Worm (Caenorhabditis elegans) whole organism, mixed stage, embryonic: ENCODE results near the gene T03G11.10.

Source experiments
- M03D4.4 ChIP-seq: sonication (generic microtip); optimal IDR thresholded peaks from 2 replicates; lab custom pipeline; 2017; ENCODE audit warnings: mild to moderate bottlenecking, missing genetic modification characterization, missing compliant biosample characterization
- blmp-1 ChIP-seq: fragments of 150-350 bp; optimal IDR thresholded peaks from 2 replicates; lab custom pipeline; 2014; ENCODE audit warnings: missing biosample characterization, missing genetic modification characterization
- ceh-39 ChIP-seq: fragments of 150-350 bp; optimal IDR thresholded peaks from 2 replicates; lab custom pipeline; 2014; ENCODE audit warnings: missing biosample characterization, missing genetic modification characterization
- ceh-43 ChIP-seq: fragments of 200-800 bp; sonication (Bioruptor generic); optimal IDR thresholded peaks from 2 replicates; lab custom pipeline; 2018; ENCODE audit warnings: mild to moderate bottlenecking, missing genetic modification characterization, moderate library complexity, missing compliant biosample characterization
- ces-1 ChIP-seq: fragments of 150-350 bp; optimal IDR thresholded peaks from 2 replicates; lab custom pipeline; 2014; ENCODE audit warnings: missing biosample characterization, missing genetic modification reagents, missing genetic modification characterization
- cnd-1 ChIP-seq: fragments of 200-800 bp; sonication (Bioruptor generic); optimal IDR thresholded peaks from 2 replicates; lab custom pipeline; 2018; ENCODE audit warnings: mild to moderate bottlenecking, missing genetic modification characterization, missing compliant biosample characterization
- elt-1 ChIP-seq: sonication (generic microtip); optimal IDR thresholded peaks from 2 replicates; lab custom pipeline; 2017; ENCODE audit warnings: missing genetic modification characterization, mild to moderate bottlenecking, missing compliant biosample characterization, antibody characterized with exemption, moderate library complexity, borderline replicate concordance; ENCODE audit not compliant: insufficient read depth
- elt-3 ChIP-seq: fragments of 150-350 bp; optimal IDR thresholded peaks from 2 replicates; lab custom pipeline; 2014; ENCODE audit warnings: missing biosample characterization, missing genetic modification characterization
- ham-2 ChIP-seq: fragments of 200-800 bp; sonication (Bioruptor generic); optimal IDR thresholded peaks from 2 replicates; lab custom pipeline; 2018; ENCODE audit warnings: mild to moderate bottlenecking, missing genetic modification characterization, missing compliant biosample characterization
- hlh-1 ChIP-seq: fragments of 150-350 bp; optimal IDR thresholded peaks from 2 replicates; lab custom pipeline; 2014; ENCODE audit warnings: missing biosample characterization, missing genetic modification reagents, missing genetic modification characterization
- lin-13 ChIP-seq: fragments of 150-350 bp; optimal IDR thresholded peaks from 2 replicates; lab custom pipeline; 2014; ENCODE audit warnings: missing biosample characterization, missing genetic modification characterization
- lin-32 ChIP-seq: fragments of 200-800 bp; sonication (Bioruptor generic); optimal IDR thresholded peaks from 2 replicates; lab custom pipeline; 2018; ENCODE audit warnings: mild to moderate bottlenecking, missing genetic modification characterization, missing compliant biosample characterization
- lsy-2 ChIP-seq: fragments of 150-350 bp; optimal IDR thresholded peaks from 2 replicates; lab custom pipeline; 2014; ENCODE audit warnings: missing biosample characterization, missing genetic modification characterization
- mep-1 ChIP-seq: fragments of 150-350 bp; optimal IDR thresholded peaks from 2 replicates; lab custom pipeline; 2017; ENCODE audit warnings: missing biosample characterization, missing genetic modification reagents, missing genetic modification characterization, inconsistent platforms
- mls-2 ChIP-seq: sonication (generic microtip); optimal IDR thresholded peaks from 2 replicates; lab custom pipeline; 2016; ENCODE audit warnings: mild to moderate bottlenecking, missing genetic modification characterization, moderate library complexity, missing compliant biosample characterization
- nhr-12 ChIP-seq: fragments of 150-350 bp; optimal IDR thresholded peaks from 2 replicates; lab custom pipeline; 2014; ENCODE audit warnings: missing biosample characterization, missing genetic modification characterization
- nhr-2 ChIP-seq: fragments of 150-350 bp; optimal IDR thresholded peaks from 2 replicates; lab custom pipeline; 2014; ENCODE audit warnings: missing biosample characterization, missing genetic modification characterization
- nhr-237 ChIP-seq: fragments of 150-350 bp; optimal IDR thresholded peaks from 2 replicates; lab custom pipeline; 2014; ENCODE audit warnings: missing biosample characterization, missing genetic modification characterization
- nhr-28 ChIP-seq: fragments of 150-350 bp; optimal IDR thresholded peaks from 2 replicates; lab custom pipeline; 2014; ENCODE audit warnings: missing biosample characterization, missing genetic modification characterization
- pha-4 ChIP-seq: fragments of 150-350 bp; optimal IDR thresholded peaks from 2 replicates; lab custom pipeline; 2018; ENCODE audit warnings: missing biosample characterization, missing genetic modification reagents, missing genetic modification characterization
- sem-2 ChIP-seq: fragments of 200-800 bp; sonication (Bioruptor generic); optimal IDR thresholded peaks from 2 replicates; lab custom pipeline; 2018; ENCODE audit warnings: mild to moderate bottlenecking, missing genetic modification characterization, missing compliant biosample characterization
- snpc-4 ChIP-seq: fragments of 150-350 bp; optimal IDR thresholded peaks from 2 replicates; lab custom pipeline; 2014; ENCODE audit warnings: missing biosample characterization, missing genetic modification characterization
- tbx-8 ChIP-seq: fragments of 200-800 bp; sonication (Bioruptor generic); optimal IDR thresholded peaks from 2 replicates; lab custom pipeline; 2018; ENCODE audit warnings: mild to moderate bottlenecking, missing genetic modification characterization, moderate library complexity, missing compliant biosample characterization
- unc-120 ChIP-seq: sonication (generic microtip); optimal IDR thresholded peaks from 2 replicates; lab custom pipeline; 2017; ENCODE audit warnings: missing genetic modification characterization, missing compliant biosample characterization; ENCODE audit not compliant: poor library complexity, severe bottlenecking
- unc-62 ChIP-seq: fragments of 150-350 bp; optimal IDR thresholded peaks from 2 replicates; lab custom pipeline; 2014; ENCODE audit warnings: missing biosample characterization, missing genetic modification reagents, missing genetic modification characterization
- zip-8 ChIP-seq: fragments of 150-350 bp; optimal IDR thresholded peaks from 2 replicates; lab custom pipeline; 2014; ENCODE audit warnings: missing biosample characterization, missing genetic modification characterization
- ztf-11 ChIP-seq: fragments of 150-350 bp; optimal IDR thresholded peaks from 2 replicates; lab custom pipeline; 2014; ENCODE audit warnings: missing biosample characterization, missing genetic modification characterization

The T03G11.10 gene

ce11 chrX:5122791-5123414 is 48.1 kb downstream of the T03G11.10 start (continued):
- TF ChIP-seq tbx-8 (GFP tag; lab: Kevin White, UChicago): no peak
- no peak for TF ChIP-seq cnd-1 (tag; lab: Kevin White, UChicago)
- no peak for TF ChIP-seq nhr-12 (tag; lab: Kevin White, UChicago)
- TF ChIP-seq hlh-1 (tag; lab: Kevin White, UChicago): no peak
- TF ChIP-seq elt-1 (tag; lab: Kevin White, UChicago): no peak
- TF ChIP-seq snpc-4 (tag; lab: Kevin White, UChicago): no peak
- no peak for TF ChIP-seq lin-32 (GFP tag; lab: Kevin White, UChicago)
- peak; percentile 54 for TF ChIP-seq pha-4 (tag; lab: Kevin White, UChicago)

ce11 chrX:5122369-5122768 is 48.6 kb downstream of the T03G11.10 start:
- no peak for TF ChIP-seq mls-2 (tag; lab: Kevin White, UChicago)
- TF ChIP-seq ham-2 (GFP tag; lab: Kevin White, UChicago): no peak
- no peak for TF ChIP-seq sem-2 (GFP tag; lab: Kevin White, UChicago)
- TF ChIP-seq nhr-28 (tag; lab: Kevin White, UChicago): no peak
- TF ChIP-seq ztf-11 (tag; lab: Kevin White, UChicago): no peak
- no peak for TF ChIP-seq zip-8 (tag; lab: Kevin White, UChicago)
- no peak for TF ChIP-seq lin-32 (GFP tag; lab: Kevin White, UChicago)
- TF ChIP-seq unc-62 (GFP tag; lab: Kevin White, UChicago): no peak
- no peak for TF ChIP-seq ceh-43 (GFP tag; lab: Kevin White, UChicago)
- TF ChIP-seq lsy-2 (tag; lab: Kevin White, UChicago): no peak
- no peak for TF ChIP-seq mep-1 (tag; lab: Kevin White, UChicago)
- TF ChIP-seq nhr-12 (tag; lab: Kevin White, UChicago): no peak
- no peak for TF ChIP-seq nhr-2 (tag; lab: Kevin White, UChicago)
- no peak for TF ChIP-seq lin-13

ce11 chrX:5121789-5122188 is 49.2 kb downstream of the T03G11.10 start:
- peak; percentile 50 for TF ChIP-seq mls-2 (tag; lab: Kevin White, UChicago)
- TF ChIP-seq unc-62 (GFP tag; lab: Kevin White, UChicago): no peak
- peak; percentile 32 for TF ChIP-seq cnd-1 (tag; lab: Kevin White, UChicago)
- peak; percentile 25 for TF ChIP-seq lin-32 (GFP tag; lab: Kevin White, UChicago)
- TF ChIP-seq nhr-12 (tag; lab: Kevin White, UChicago): no peak
- no peak for TF ChIP-seq tbx-8 (GFP tag; lab: Kevin White, UChicago)
- TF ChIP-seq ceh-39: no peak
- no peak for TF ChIP-seq nhr-2 (tag; lab: Kevin White, UChicago)
- no peak for TF ChIP-seq unc-120
- TF ChIP-seq ces-1 (GFP tag; lab: Kevin White, UChicago): peak; percentile 32
- peak; percentile 10 for TF ChIP-seq pha-4 (tag; lab: Kevin White, UChicago)
- no peak for TF ChIP-seq nhr-237

ce11 chrX:5120807-5121206 is 50.2 kb downstream of the T03G11.10 start:
- TF ChIP-seq pha-4 (tag; lab: Kevin White, UChicago) (no peak), nhr-2 (tag; lab: Kevin White, UChicago) (no peak), nhr-12 (tag; lab: Kevin White, UChicago) (no peak), elt-1 (tag; lab: Kevin White, UChicago) (no peak), elt-3 (tag; lab: Kevin White, UChicago) (no peak), lin-13 (no peak), blmp-1 (tag; lab: Kevin White, UChicago) (no peak)

ce11 chrX:5120196-5120595 is 50.8 kb downstream of the T03G11.10 start:
- TF ChIP-seq snpc-4 (tag; lab: Kevin White, UChicago) (no peak), ces-1 (GFP tag; lab: Kevin White, UChicago) (peak; percentile 43)

ce11 chrX:5119686-5120085 is 51.3 kb downstream of the T03G11.10 start:
- TF ChIP-seq M03D4.4 (tag; lab: Kevin White, UChicago): no peak
